Fruit fly (Drosophila melanogaster) whole organism, prepupa: ENCODE data around the gene Unc-76.

Experiments
- CG11762 ChIP-seq: fragments of 200-800 bp; sonication (Bioruptor generic); optimal IDR thresholded peaks from 3 replicates; lab custom pipeline; 2016; ENCODE audit warnings: missing biosample characterization, missing genetic modification characterization; ENCODE audit not compliant: insufficient read depth
- CG31627 ChIP-seq: fragments of 200-800 bp; sonication (Bioruptor generic); optimal IDR thresholded peaks from 3 replicates; lab custom pipeline; 2016; ENCODE audit warnings: missing biosample characterization, missing genetic modification characterization
- CG6854 ChIP-seq: fragments of 200-800 bp; sonication (Bioruptor generic); optimal IDR thresholded peaks from 2 replicates; lab custom pipeline; 2017; ENCODE audit warnings: missing biosample characterization, mild to moderate bottlenecking, missing genetic modification characterization
- CG9139 ChIP-seq: fragments of 200-800 bp; sonication (Bioruptor generic); optimal IDR thresholded peaks from 3 replicates; lab custom pipeline; 2017; ENCODE audit warnings: missing biosample characterization, mild to moderate bottlenecking, missing genetic modification characterization
- Eip78C ChIP-seq: fragments of 200-800 bp; sonication (Bioruptor generic); peaks from one replicate; lab custom pipeline; 2016; ENCODE audit warnings: missing biosample characterization, missing genetic modification characterization
- Eip93F ChIP-seq: fragments of 200-800 bp; sonication (Bioruptor generic); optimal IDR thresholded peaks from 2 replicates; lab custom pipeline; 2016; ENCODE audit warnings: missing biosample characterization, mild to moderate bottlenecking, missing genetic modification characterization
- Hr38 ChIP-seq: sonication (Bioruptor generic); optimal IDR thresholded peaks from 2 replicates; lab custom pipeline; 2016; ENCODE audit warnings: missing biosample characterization, missing genetic modification characterization
- Hr39 ChIP-seq: fragments of 200-800 bp; sonication (Bioruptor generic); optimal IDR thresholded peaks from 2 replicates; lab custom pipeline; 2016; ENCODE audit warnings: missing biosample characterization, missing genetic modification characterization
- Lpt ChIP-seq: fragments of 200-800 bp; sonication (Bioruptor generic); optimal IDR thresholded peaks from 3 replicates; lab custom pipeline; 2016; ENCODE audit warnings: missing biosample characterization, missing genetic modification characterization
- Sox102F ChIP-seq: fragments of 200-800 bp; sonication (Bioruptor generic); optimal IDR thresholded peaks from 2 replicates; lab custom pipeline; 2016; ENCODE audit warnings: missing biosample characterization, mild to moderate bottlenecking, missing genetic modification characterization
- dac ChIP-seq: fragments of 200-800 bp; sonication (Bioruptor generic); optimal IDR thresholded peaks from 2 replicates; lab custom pipeline; 2017; ENCODE audit warnings: missing biosample characterization, mild to moderate bottlenecking, missing genetic modification characterization
- salr ChIP-seq, 2 experiments: fragments of 200-800 bp; sonication (Bioruptor generic); optimal IDR thresholded peaks; 3 replicates each; lab custom pipeline; 2016 to 2018; ENCODE audit warnings: missing biosample characterization in 2 of 2, missing genetic modification characterization in 2 of 2, mild to moderate bottlenecking in 1 of 2

dm6 chrX:2135868-2136787 is 55.7 kb downstream of the Unc-76 start:
- TF ChIP-seq Sox102F (GFP tag; lab: Kevin White, UChicago) (no peak), CG9139 (GFP tag; lab: Kevin White, UChicago) (no peak), Eip78C (peak; percentile 69), salr (GFP tag; optimal IDR thresholded peaks at IDR 0.05; lab: Kevin White, UChicago) (no peak), Hr38 (GFP tag; lab: Kevin White, UChicago) (no peak), CG31627 (peak; percentile 50), Lpt (no peak), Eip93F (GFP tag; lab: Kevin White, UChicago) (no peak), Hr39 (GFP tag; lab: Kevin White, UChicago) (peak; percentile 46), CG11762 (GFP tag; lab: Kevin White, UChicago) (no peak), dac (GFP tag; lab: Kevin White, UChicago) (no peak), CG6854 (GFP tag; lab: Kevin White, UChicago) (no peak)
